Fruit fly (Drosophila melanogaster): ENCODE data around the gene CG13689.

Gene CG13689

DNA sequence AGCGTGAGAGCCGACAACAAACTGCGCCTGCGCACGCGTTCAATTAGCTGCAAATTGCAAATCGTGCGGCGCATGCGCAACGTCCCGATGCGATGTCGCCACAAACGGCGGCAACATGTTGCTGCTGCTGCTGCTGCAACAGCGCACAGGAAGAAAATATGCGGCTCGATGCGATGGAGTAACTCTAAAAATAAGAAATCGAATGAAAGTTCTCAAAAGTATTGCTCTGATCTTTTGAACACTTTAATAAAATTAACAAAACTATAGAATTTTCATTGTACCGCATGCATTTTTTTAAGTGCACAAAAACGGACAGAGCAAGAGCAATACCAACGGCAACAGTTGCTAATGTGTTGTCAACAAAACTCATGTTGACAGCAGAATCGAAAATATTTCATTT, 3.6 kb downstream of the CG13689 start (continued):
- TF ChIP-seq sim (GFP tag; IDR thresholded peaks at IDR 0.05) (no peak), org-1 (GFP tag; optimal IDR thresholded peaks at IDR 0.05) (peak; percentile 17), Fer3 (tag; optimal IDR thresholded peaks at IDR 0.05) (no peak), CG10147 (GFP tag; optimal IDR thresholded peaks at IDR 0.05) (no peak), CG10979 (tag; optimal IDR thresholded peaks at IDR 0.05) (peak; percentile 72), al (GFP tag; IDR thresholded peaks at IDR 0.05) (no peak), CG4707 (GFP tag; optimal IDR thresholded peaks at IDR 0.05) (no peak), CG9437 (GFP tag; optimal IDR thresholded peaks at IDR 0.05) (no peak), CG4360 (GFP tag; IDR thresholded peaks at IDR 0.05) (no peak), ewg (GFP tag; optimal IDR thresholded peaks at IDR 0.05) (no peak), CG9215 (GFP tag; IDR thresholded peaks at IDR 0.05) (no peak), knrl (GFP tag; IDR thresholded peaks at IDR 0.05; ENCODE audit: partially characterized antibody) (no peak), eyg (GFP tag; optimal IDR thresholded peaks at IDR 0.05) (no peak), Abd-B (GFP tag; optimal IDR thresholded peaks at IDR 0.05) (no peak), ATbp (GFP tag; optimal IDR thresholded peaks at IDR 0.05) (peak; percentile 29), CG31388 (GFP tag; optimal IDR thresholded peaks at IDR 0.05) (no peak), zen (tag; optimal IDR thresholded peaks at IDR 0.05) (peak; percentile 84), sens-2 (GFP tag; IDR thresholded peaks at IDR 0.05) (peak; percentile 76), CG6791 (GFP tag; IDR thresholded peaks at IDR 0.05; ENCODE audit: partially characterized antibody) (no peak), CG10654 (GFP tag; optimal IDR thresholded peaks at IDR 0.05) (no peak), ken (GFP tag; IDR thresholded peaks at IDR 0.05) (0 out of 3 replicates have a peak, but pooled peaks have one; percentile 48), CG11456 (GFP tag; IDR thresholded peaks at IDR 0.05) (no peak), CG7839 (tag; optimal IDR thresholded peaks at IDR 0.05) (no peak), CG8359 (GFP tag; optimal IDR thresholded peaks at IDR 0.05; ENCODE audit: borderline replicate concordance) (no peak), CG18011 (GFP tag; optimal IDR thresholded peaks at IDR 0.05) (no peak), Dll (GFP tag; IDR thresholded peaks at IDR 0.05; ENCODE audit: partially characterized antibody) (no peak), her (GFP tag; optimal IDR thresholded peaks at IDR 0.05) (no peak), Eip74EF (GFP tag; optimal IDR thresholded peaks at IDR 0.05) (no peak), ERR (GFP tag; optimal IDR thresholded peaks at IDR 0.05) (no peak), Ptx1 (GFP tag; IDR thresholded peaks at IDR 0.05) (peak; percentile 18; the same call in 1 of the 2 replicates), CG31224 (GFP tag; IDR thresholded peaks at IDR 0.05) (no peak), CG11504 (tag; optimal IDR thresholded peaks at IDR 0.05) (peak; percentile 89), wor (GFP tag; IDR thresholded peaks at IDR 0.05) (no peak; the same call in 1 of the 2 replicates), CG12299 (tag; optimal IDR thresholded peaks at IDR 0.05) (no peak), C15 (GFP tag; IDR thresholded peaks at IDR 0.05) (no peak), CG15696 (tag; optimal IDR thresholded peaks at IDR 0.05) (peak; percentile 70), aop (GFP tag; IDR thresholded peaks at IDR 0.05) (no peak), Meics (GFP tag; optimal IDR thresholded peaks at IDR 0.05) (no peak), Xrp1 (GFP tag; IDR thresholded peaks at IDR 0.05) (peak; percentile 84), kay (GFP tag; optimal IDR thresholded peaks at IDR 0.05) (no peak), Vsx1 (GFP tag; optimal IDR thresholded peaks at IDR 0.05) (no peak), ttk (GFP tag; IDR thresholded peaks at IDR 0.05) (0 out of 2 replicates have a peak, but pooled peaks have one; percentile 27), Nf-YA (GFP tag; IDR thresholded peaks at IDR 0.05) (0 out of 2 replicates have a peak, but pooled peaks have one; percentile 16), Hmr (GFP tag; optimal IDR thresholded peaks at IDR 0.05) (no peak), CG17385 (GFP tag; optimal IDR thresholded peaks at IDR 0.05) (peak; percentile 31), CG11723 (GFP tag; optimal IDR thresholded peaks at IDR 0.05) (no peak), ara (GFP tag; IDR thresholded peaks at IDR 0.05) (peak; percentile 78), CG18599 (GFP tag; optimal IDR thresholded peaks at IDR 0.05) (no peak), Mes4 (GFP tag; optimal IDR thresholded peaks at IDR 0.05) (peak; percentile 5), CG34376 (GFP tag; optimal IDR thresholded peaks at IDR 0.05) (no peak)

Data from whole organism, embryonic.